Worm (Caenorhabditis elegans): Measurements from ENCODE around the gene R11.3.

Gene R11.3

DNA sequence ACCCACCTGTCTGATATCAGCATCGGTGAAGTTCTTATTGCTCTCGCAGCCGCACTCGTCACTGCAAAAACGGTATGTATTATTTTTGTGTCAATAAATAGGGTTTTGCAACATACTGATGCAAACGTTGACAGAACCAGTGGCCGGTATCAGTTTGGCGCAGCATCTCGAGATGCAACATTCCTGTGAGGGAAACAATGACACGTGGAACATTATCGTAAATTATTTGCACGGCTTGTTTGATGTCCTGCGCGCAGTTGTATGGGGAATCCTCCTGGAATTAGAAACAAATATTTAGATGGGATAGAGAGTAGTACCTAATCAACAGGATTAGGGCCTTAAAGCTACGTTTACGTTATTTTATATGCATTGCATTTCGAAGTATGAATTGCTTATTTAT, 38.1 kb downstream of the R11.3 start:
- TF ChIP-seq C04F5.9 (tag; optimal IDR thresholded peaks at IDR 0.05) (no peak), F16B12.6 (tag; optimal IDR thresholded peaks at IDR 0.05) (no peak), nhr-85 (tag) (no peak), ceh-8 (GFP tag; optimal IDR thresholded peaks at IDR 0.05) (no peak), mdl-1 (tag; optimal IDR thresholded peaks at IDR 0.05) (no peak), sox-4 (tag; optimal IDR thresholded peaks at IDR 0.05) (no peak), nhr-90 (tag; optimal IDR thresholded peaks at IDR 0.05; ENCODE audit: poor library complexity) (no peak), sptf-1 (tag; optimal IDR thresholded peaks at IDR 0.05) (no peak)

DNA sequence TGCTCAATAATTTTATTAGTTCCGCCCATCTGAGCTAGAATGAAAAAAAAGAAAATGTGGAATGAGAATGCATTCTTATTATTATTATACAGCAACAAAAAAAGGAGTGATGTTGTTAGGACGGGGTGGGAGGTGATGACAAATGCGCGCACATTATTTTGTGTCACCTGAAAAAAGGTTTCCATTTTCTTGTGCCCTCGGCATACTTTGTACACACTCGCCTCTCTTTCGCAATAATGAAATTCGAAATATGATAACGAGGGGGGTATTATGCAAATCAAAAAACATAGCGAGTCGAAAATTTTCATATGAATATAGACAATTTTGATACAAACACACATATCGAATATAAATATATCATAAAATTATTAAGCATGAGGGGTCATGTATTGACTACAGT, 39.7 kb downstream of the R11.3 start:
- TF ChIP-seq alr-1 (tag; optimal IDR thresholded peaks at IDR 0.05; ENCODE audit: borderline replicate concordance) (no peak), nhr-71 (tag; optimal IDR thresholded peaks at IDR 0.05) (peak; percentile 22), elt-2 (tag; optimal IDR thresholded peaks at IDR 0.05) (peak; percentile 0), nhr-20 (tag; optimal IDR thresholded peaks at IDR 0.05) (peak; percentile 3), sox-4 (tag; optimal IDR thresholded peaks at IDR 0.05) (no peak), lin-14 (GFP tag; optimal IDR thresholded peaks at IDR 0.05) (peak; percentile 24), efl-1 (optimal IDR thresholded peaks at IDR 0.05) (no peak), efl-1 (GFP tag; optimal IDR thresholded peaks at IDR 0.05 in 1 of 2) (peak in 1 of 2 experiments; percentile 62), dsc-1 (tag; optimal IDR thresholded peaks at IDR 0.05) (peak; percentile 65), ces-1 (GFP tag; optimal IDR thresholded peaks at IDR 0.05) (no peak), ceh-90 (tag; optimal IDR thresholded peaks at IDR 0.05) (no peak), skn-1 (tag; optimal IDR thresholded peaks at IDR 0.05) (peak; percentile 92)

DNA sequence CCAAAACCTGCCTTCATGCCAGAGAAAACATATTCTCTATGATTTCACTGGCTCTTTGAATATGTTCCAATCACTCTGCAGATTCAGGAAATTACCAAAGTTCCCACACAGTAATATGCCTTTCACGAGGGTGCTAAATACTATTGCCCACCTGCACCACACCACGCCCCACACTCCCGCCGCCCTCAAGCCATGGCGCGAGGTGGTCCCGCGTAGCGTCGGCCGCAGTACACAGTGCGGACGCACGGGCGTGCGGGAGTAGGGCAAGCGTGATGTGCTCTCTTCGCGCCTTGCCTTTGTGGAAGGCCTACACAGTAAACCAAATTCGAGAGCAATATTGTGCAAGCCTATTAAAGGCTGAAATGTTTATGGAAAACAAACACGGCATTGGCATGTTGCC, 41.6 kb downstream of the R11.3 start:
- TF ChIP-seq ceh-88 (GFP tag; IDR thresholded peaks at IDR 0.05), result no peak
- no peak for TF ChIP-seq alr-1 (tag; optimal IDR thresholded peaks at IDR 0.05; ENCODE audit: borderline replicate concordance)

DNA sequence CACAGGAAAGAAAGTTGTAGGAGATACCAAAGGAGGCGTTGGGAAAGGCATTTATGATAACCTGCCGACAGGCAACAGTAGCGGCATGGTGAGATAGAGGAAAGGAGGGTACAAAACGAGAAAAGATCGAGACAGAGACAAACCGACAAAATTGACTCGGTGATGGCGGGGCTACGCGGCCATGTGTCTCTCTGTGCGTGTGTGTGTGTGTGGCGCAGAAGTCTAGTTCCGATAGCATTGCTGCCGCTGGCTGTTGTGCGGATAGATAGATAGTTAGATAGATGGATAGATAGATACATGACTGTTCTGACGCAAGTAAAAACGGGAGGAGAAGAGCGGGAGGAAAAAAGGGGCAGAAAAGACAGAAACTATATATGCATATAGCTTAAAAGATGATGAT, 42.2 kb downstream of the R11.3 start:
- TF ChIP-seq unc-86 (tag; optimal IDR thresholded peaks at IDR 0.05) (no peak), fkh-10 (GFP tag; optimal IDR thresholded peaks at IDR 0.05) (no peak), nhr-85 (tag) (peak; percentile 84), nhr-76 (tag; optimal IDR thresholded peaks at IDR 0.05) (no peak), nhr-20 (tag; optimal IDR thresholded peaks at IDR 0.05) (peak; percentile 73), sptf-1 (tag; optimal IDR thresholded peaks at IDR 0.05) (no peak), aly-2 (tag; optimal IDR thresholded peaks at IDR 0.05) (no peak), elt-3 (tag; optimal IDR thresholded peaks at IDR 0.05) (peak in 3 of 6 experiments; percentile 52 to 61 (median 60)), hpl-2 (GFP tag; optimal IDR thresholded peaks at IDR 0.05) (no peak), nhr-19 (GFP tag; conservative IDR thresholded peaks at IDR 0.05) (0 out of 2 replicates have a peak, but pooled peaks have one; percentile 2), dsc-1 (tag; optimal IDR thresholded peaks at IDR 0.05) (no peak), ets-5 (GFP tag; IDR thresholded peaks at IDR 0.05) (no peak), nhr-47 (tag; optimal IDR thresholded peaks at IDR 0.05) (peak; percentile 16), F16B12.6 (tag; optimal IDR thresholded peaks at IDR 0.05) (no peak), fos-1 (tag; optimal IDR thresholded peaks at IDR 0.05) (no peak), unc-62 (GFP tag; optimal IDR thresholded peaks at IDR 0.05) (no peak), lin-39 (tag; optimal IDR thresholded peaks at IDR 0.05) (no peak), Y116A8C.19 (tag; optimal IDR thresholded peaks at IDR 0.05; ENCODE audit: borderline replicate concordance) (no peak), nhr-84 (tag; optimal IDR thresholded peaks at IDR 0.05) (no peak), nhr-90 (tag; optimal IDR thresholded peaks at IDR 0.05; ENCODE audit: poor library complexity) (peak; percentile 39), ama-1 (optimal IDR thresholded peaks at IDR 0.05) (no peak), snu-23 (GFP tag; optimal IDR thresholded peaks at IDR 0.05) (peak; percentile 71), fkh-8 (tag; optimal IDR thresholded peaks at IDR 0.05) (no peak), sup-37 (GFP tag; optimal IDR thresholded peaks at IDR 0.05) (no peak), nhr-11 (tag; optimal IDR thresholded peaks at IDR 0.05) (no peak), ztf-11 (tag; optimal IDR thresholded peaks at IDR 0.05) (no peak), zip-4 (GFP tag; optimal IDR thresholded peaks at IDR 0.05) (no peak), pax-3 (tag; optimal IDR thresholded peaks at IDR 0.05) (no peak), swsn-7 (tag; optimal IDR thresholded peaks at IDR 0.05) (peak; percentile 10), pqm-1 (tag; optimal IDR thresholded peaks at IDR 0.05) (no peak), blmp-1 (tag; optimal IDR thresholded peaks at IDR 0.05) (peak; percentile 52), vab-15 (tag; optimal IDR thresholded peaks at IDR 0.05) (no peak), nhr-77 (tag; optimal IDR thresholded peaks at IDR 0.05) (peak; percentile 11), ceh-88 (GFP tag; IDR thresholded peaks at IDR 0.05) (no peak), unc-98 (GFP tag; IDR thresholded peaks at IDR 0.05) (no peak), C04F5.9 (tag; optimal IDR thresholded peaks at IDR 0.05) (no peak)

All from whole organism, L1 larva.